Fruit fly (Drosophila melanogaster): ENCODE results near the gene m.

DNA sequence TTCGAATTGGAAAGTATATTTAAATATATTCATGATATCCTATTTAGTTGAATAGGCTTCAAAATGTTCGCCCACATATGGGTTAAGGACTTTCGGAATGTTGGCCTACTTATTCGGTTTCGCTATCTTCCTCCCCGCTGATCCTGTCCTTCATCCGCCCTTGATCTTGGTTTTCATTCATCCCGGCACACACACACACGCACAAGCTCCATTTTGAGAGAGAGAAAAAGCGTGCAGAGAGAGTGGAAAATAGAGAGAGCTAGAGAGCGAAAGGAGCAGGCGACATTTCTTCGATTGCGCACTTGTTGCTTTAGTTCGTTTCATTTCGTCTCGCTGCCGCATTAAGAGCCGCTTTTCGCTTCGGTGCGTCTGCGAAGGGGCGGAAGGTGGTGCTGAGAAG lies 33.0 kb downstream of the m start, which contains the start of gene Karl:
- TF ChIP-seq CG8089 (GFP tag; optimal IDR thresholded peaks at IDR 0.05) (no peak), CG1233 (GFP tag; optimal IDR thresholded peaks at IDR 0.05) (no peak), bab2 (GFP tag; optimal IDR thresholded peaks at IDR 0.05) (no peak), CG6854 (GFP tag; optimal IDR thresholded peaks at IDR 0.05) (no peak), ash1 (GFP tag; optimal IDR thresholded peaks at IDR 0.05) (no peak)
